Worm (Caenorhabditis elegans) whole organism, young adult: ENCODE data around the gene F54H12.5.

Experiments used
- F10E7.11 ChIP-seq: sonication (generic microtip); optimal IDR thresholded peaks from 2 replicates; lab custom pipeline; 2017; ENCODE audit warnings: mild to moderate bottlenecking, missing genetic modification characterization, moderate library complexity, missing compliant biosample characterization
- F23B12.7 ChIP-seq: sonication (generic microtip); optimal IDR thresholded peaks from 2 replicates; lab custom pipeline; 2017; ENCODE audit warnings: missing genetic modification characterization, mild to moderate bottlenecking, missing compliant biosample characterization, antibody characterized with exemption, moderate library complexity; ENCODE audit not compliant: insufficient read depth
- F57A8.1 ChIP-seq: fragments of 200-800 bp; sonication (Bioruptor generic); optimal IDR thresholded peaks from 2 replicates; lab custom pipeline; 2018; ENCODE audit warnings: mild to moderate bottlenecking, missing genetic modification characterization, moderate library complexity, missing compliant biosample characterization
- F57C9.4 ChIP-seq: sonication (generic microtip); optimal IDR thresholded peaks from 2 replicates; lab custom pipeline; 2017; ENCODE audit warnings: mild to moderate bottlenecking, missing genetic modification characterization, missing compliant biosample characterization
- K11D2.4 ChIP-seq: fragments of 200-800 bp; sonication (Bioruptor generic); IDR thresholded peaks from 2 replicates; pipeline ENCODE4 v1.3.6; 2022; ENCODE audit warnings: missing genetic modification reagents, missing genetic modification characterization, missing compliant biosample characterization
- Y53F4B.3 ChIP-seq: fragments of 200-800 bp; sonication (Bioruptor generic); IDR thresholded peaks from 2 replicates; pipeline ENCODE4 v1.3.6; 2022; ENCODE audit warnings: missing genetic modification reagents, missing genetic modification characterization, missing compliant biosample characterization
- Y79H2A.3 ChIP-seq: fragments of 200-800 bp; sonication (Bioruptor generic); conservative IDR thresholded peaks from 2 replicates; pipeline ENCODE4 v1.3.6; 2022; ENCODE audit warnings: missing genetic modification reagents, missing genetic modification characterization, missing compliant biosample characterization
- Y95B8A.8 ChIP-seq: fragments of 200-800 bp; sonication (Bioruptor generic); IDR thresholded peaks from 2 replicates; pipeline ENCODE4 v1.3.6; 2022; ENCODE audit warnings: missing genetic modification reagents, missing genetic modification characterization, missing compliant biosample characterization
- ZK185.1 ChIP-seq: sonication (generic microtip); optimal IDR thresholded peaks from 2 replicates; lab custom pipeline; 2016; ENCODE audit warnings: mild to moderate bottlenecking, missing genetic modification characterization, missing compliant biosample characterization; ENCODE audit not compliant: poor library complexity, severe bottlenecking
- akir-1 ChIP-seq: fragments of 200-800 bp; sonication (Bioruptor generic); optimal IDR thresholded peaks from 2 replicates; lab custom pipeline; 2018; ENCODE audit warnings: mild to moderate bottlenecking, missing genetic modification characterization, moderate library complexity, missing compliant biosample characterization
- ama-1 ChIP-seq, 3 experiments: fragments of 150-350 bp in 1 of 3; sonication (generic microtip) in 2 of 3; optimal IDR thresholded peaks; 2 replicates each; lab custom pipeline; 2014 to 2018; ENCODE audit warnings: missing biosample characterization in 2 of 3, missing genetic modification characterization in 2 of 3, missing genetic modification reagents in 2 of 3
- attf-6 ChIP-seq: fragments of 200-800 bp; sonication (Bioruptor generic); IDR thresholded peaks from 2 replicates; pipeline ENCODE4 v1.3.6; 2022; ENCODE audit warnings: missing genetic modification reagents, missing genetic modification characterization, missing compliant biosample characterization
- bed-2 ChIP-seq: fragments of 200-800 bp; sonication (Bioruptor generic); IDR thresholded peaks from 2 replicates; pipeline ENCODE4 v1.3.6; 2022; ENCODE audit warnings: missing genetic modification reagents, missing genetic modification characterization, missing compliant biosample characterization
- ccch-3 ChIP-seq: fragments of 200-800 bp; sonication (Bioruptor generic); optimal IDR thresholded peaks from 2 replicates; lab custom pipeline; 2018; ENCODE audit warnings: mild to moderate bottlenecking, missing genetic modification characterization, missing compliant biosample characterization
- cebp-1 ChIP-seq, 2 experiments: fragments of 200-800 bp in 1 of 2; sonication (Bioruptor generic) in 1 of 2; sonication (generic microtip) in 1 of 2; IDR thresholded peaks in 1 of 2; optimal IDR thresholded peaks in 1 of 2; 2 replicates each; pipeline versions ENCODE4 v1.3.6 to Lab custom; 2017 to 2022; ENCODE audit warnings: missing compliant biosample characterization in 2 of 2, missing genetic modification characterization in 2 of 2, mild to moderate bottlenecking in 1 of 2, missing genetic modification reagents in 1 of 2, moderate library complexity in 1 of 2
- cebp-2 ChIP-seq: fragments of 200-800 bp; sonication (Bioruptor generic); IDR thresholded peaks from 2 replicates; pipeline ENCODE4 v1.3.6; 2022; ENCODE audit warnings: missing genetic modification characterization, missing compliant biosample characterization
- ceh-27 ChIP-seq: fragments of 200-800 bp; sonication (Bioruptor generic); optimal IDR thresholded peaks from 2 replicates; lab custom pipeline; 2018; ENCODE audit warnings: mild to moderate bottlenecking, missing genetic modification characterization, moderate library complexity, missing compliant biosample characterization
- chd-7 ChIP-seq: sonication (generic microtip); optimal IDR thresholded peaks from 2 replicates; lab custom pipeline; 2016; ENCODE audit warnings: mild to moderate bottlenecking, missing genetic modification characterization, moderate library complexity, missing compliant biosample characterization
- die-1 ChIP-seq: sonication (generic microtip); optimal IDR thresholded peaks from 2 replicates; lab custom pipeline; 2016; ENCODE audit warnings: missing genotype, mild to moderate bottlenecking, missing genetic modification characterization, missing compliant biosample characterization
- dpl-1 ChIP-seq: fragments of 150-350 bp; optimal IDR thresholded peaks from 2 replicates; lab custom pipeline; 2014; ENCODE audit warnings: missing biosample characterization, missing genetic modification reagents, missing genetic modification characterization
- efl-1 ChIP-seq: fragments of 150-350 bp; optimal IDR thresholded peaks from 2 replicates; lab custom pipeline; 2014; ENCODE audit warnings: missing biosample characterization, missing genetic modification reagents, missing genetic modification characterization
- ekl-4 ChIP-seq: fragments of 200-800 bp; sonication (Bioruptor generic); IDR thresholded peaks from 2 replicates; pipeline ENCODE4 v1.3.6; 2022; ENCODE audit warnings: missing genetic modification reagents, missing genetic modification characterization, missing compliant biosample characterization
- him-1 ChIP-seq: sonication (generic microtip); optimal IDR thresholded peaks from 2 replicates; lab custom pipeline; 2016; ENCODE audit warnings: missing genotype, missing genetic modification reagents, missing genetic modification characterization, missing compliant biosample characterization
- hlh-12 ChIP-seq: sonication (generic microtip); optimal IDR thresholded peaks from 2 replicates; lab custom pipeline; 2016; ENCODE audit warnings: missing genetic modification characterization, missing compliant biosample characterization
- hmg-20 ChIP-seq: fragments of 200-800 bp; sonication (Bioruptor generic); IDR thresholded peaks from 2 replicates; pipeline ENCODE4 v1.3.6; 2022; ENCODE audit warnings: missing genetic modification reagents, missing genetic modification characterization, missing compliant biosample characterization
- hsf-1 ChIP-seq: fragments of 200-800 bp; sonication (Bioruptor generic); IDR thresholded peaks from 2 replicates; pipeline ENCODE4 v1.3.6; 2022; ENCODE audit warnings: missing genetic modification reagents, missing genetic modification characterization, missing compliant biosample characterization
- lag-1 ChIP-seq: fragments of 200-800 bp; sonication (Bioruptor generic); IDR thresholded peaks from 2 replicates; pipeline ENCODE4 v1.3.6; 2022; ENCODE audit warnings: missing genetic modification reagents, missing genetic modification characterization, missing compliant biosample characterization
- let-607 ChIP-seq, 2 experiments: fragments of 200-800 bp in 1 of 2; sonication (Bioruptor generic) in 1 of 2; sonication (generic microtip) in 1 of 2; optimal IDR thresholded peaks; 2 replicates each; lab custom pipeline; 2016 to 2018; ENCODE audit warnings: mild to moderate bottlenecking in 2 of 2, missing compliant biosample characterization in 2 of 2, missing genetic modification characterization in 2 of 2, moderate library complexity in 2 of 2, missing genotype in 1 of 2
- lin-26 ChIP-seq: fragments of 200-800 bp; sonication (Bioruptor generic); IDR thresholded peaks from 2 replicates; pipeline ENCODE4 v1.3.6; 2022; ENCODE audit warnings: missing genetic modification reagents, missing genetic modification characterization, missing compliant biosample characterization
- lin-40 ChIP-seq: sonication (generic microtip); optimal IDR thresholded peaks from 2 replicates; lab custom pipeline; 2016; ENCODE audit warnings: missing genetic modification characterization, mild to moderate bottlenecking, missing compliant biosample characterization, missing genotype, missing genetic modification reagents
- madf-3 ChIP-seq: fragments of 200-800 bp; sonication (Bioruptor generic); IDR thresholded peaks from 2 replicates; pipeline ENCODE4 v1.3.6; 2022; ENCODE audit warnings: missing genetic modification reagents, missing genetic modification characterization, missing compliant biosample characterization
- madf-8 ChIP-seq: fragments of 200-800 bp; sonication (Bioruptor generic); conservative IDR thresholded peaks from 2 replicates; pipeline ENCODE4 v1.3.6; 2022; ENCODE audit warnings: missing genetic modification reagents, missing genetic modification characterization, missing compliant biosample characterization
- mcd-1 ChIP-seq: fragments of 200-800 bp; sonication (Bioruptor generic); IDR thresholded peaks from 2 replicates; pipeline ENCODE4 v1.3.6; 2022; ENCODE audit warnings: missing genetic modification reagents, missing genetic modification characterization, missing compliant biosample characterization
- nfya-1 ChIP-seq: sonication (generic microtip); optimal IDR thresholded peaks from 2 replicates; lab custom pipeline; 2017; ENCODE audit warnings: antibody characterized with exemption, missing compliant biosample characterization, missing genetic modification characterization, borderline replicate concordance; ENCODE audit not compliant: insufficient read depth
- nfya-2 ChIP-seq: fragments of 200-800 bp; sonication (Bioruptor generic); IDR thresholded peaks from 2 replicates; pipeline ENCODE4 v1.3.6; 2022; ENCODE audit warnings: missing genetic modification reagents, missing genetic modification characterization, missing compliant biosample characterization
- nfyb-1 ChIP-seq: fragments of 200-800 bp; sonication (Bioruptor generic); IDR thresholded peaks from 2 replicates; pipeline ENCODE4 v1.3.6; 2022; ENCODE audit warnings: missing genetic modification reagents, missing genetic modification characterization, missing compliant biosample characterization
- nhr-90 ChIP-seq: sonication (generic microtip); optimal IDR thresholded peaks from 2 replicates; lab custom pipeline; 2016; ENCODE audit warnings: missing genotype, mild to moderate bottlenecking, missing genetic modification characterization, missing compliant biosample characterization
- pbrm-1 ChIP-seq: fragments of 200-800 bp; sonication (Bioruptor generic); IDR thresholded peaks from 2 replicates; pipeline ENCODE4 v1.3.6; 2022; ENCODE audit warnings: missing genetic modification reagents, missing genetic modification characterization, missing compliant biosample characterization
- sea-2 ChIP-seq: fragments of 200-800 bp; sonication (Bioruptor generic); IDR thresholded peaks from 2 replicates; pipeline ENCODE4 v1.3.6; 2022; ENCODE audit warnings: missing genetic modification characterization, missing compliant biosample characterization
- snpc-3.4 ChIP-seq: sonication (generic microtip); optimal IDR thresholded peaks from 2 replicates; lab custom pipeline; 2017; ENCODE audit warnings: missing genetic modification characterization, mild to moderate bottlenecking, missing compliant biosample characterization, antibody characterized with exemption, moderate library complexity, missing genotype, missing genetic modification reagents
- somi-1 ChIP-seq: fragments of 200-800 bp; sonication (Bioruptor generic); optimal IDR thresholded peaks from 2 replicates; lab custom pipeline; 2018; ENCODE audit warnings: mild to moderate bottlenecking, missing genetic modification characterization, missing compliant biosample characterization
- tbx-9 ChIP-seq: sonication (generic microtip); optimal IDR thresholded peaks from 2 replicates; lab custom pipeline; 2016; ENCODE audit warnings: borderline replicate concordance, missing genetic modification characterization, inconsistent platforms, missing compliant biosample characterization
- unc-130 ChIP-seq: sonication (generic microtip); optimal IDR thresholded peaks from 2 replicates; lab custom pipeline; 2016; ENCODE audit warnings: missing genetic modification reagents, missing genetic modification characterization, missing compliant biosample characterization
- unc-62 ChIP-seq: fragments of 150-350 bp; optimal IDR thresholded peaks from 2 replicates; lab custom pipeline; 2014; ENCODE audit warnings: missing biosample characterization, missing genetic modification reagents, missing genetic modification characterization
- zfh-2 ChIP-seq: fragments of 200-800 bp; sonication (Bioruptor generic); conservative IDR thresholded peaks from 2 replicates; pipeline ENCODE4 v1.3.6; 2022; ENCODE audit warnings: missing genetic modification reagents, missing genetic modification characterization, missing compliant biosample characterization
- ztf-18 ChIP-seq: sonication (generic microtip); optimal IDR thresholded peaks from 2 replicates; lab custom pipeline; 2016; ENCODE audit warnings: missing genotype, mild to moderate bottlenecking, missing genetic modification characterization, missing compliant biosample characterization
- ztf-25 ChIP-seq: fragments of 200-800 bp; sonication (Bioruptor generic); IDR thresholded peaks from 2 replicates; pipeline ENCODE4 v1.3.6; 2022; ENCODE audit warnings: missing genetic modification reagents, missing genetic modification characterization, missing compliant biosample characterization

F54H12.5 gene

ce11 chrIII:8020823-8021332 is 48.9 kb upstream of the F54H12.5 start, which contains the start of gene lin-36 (continued):
- TF ChIP-seq ZK185.1 (tag; lab: Kevin White, UChicago): peak; percentile 24
- TF ChIP-seq akir-1 (GFP tag; lab: Kevin White, UChicago): no peak
- TF ChIP-seq lin-40 (tag; lab: Kevin White, UChicago): no peak
- TF ChIP-seq madf-3: 0 out of 2 replicates have a peak, but pooled peaks have one; percentile 9
- TF ChIP-seq F23B12.7 (tag; lab: Kevin White, UChicago): peak; percentile 68
- no peak for TF ChIP-seq cebp-1 (GFP tag; IDR thresholded peaks at IDR 0.05; lab: Robert Waterston, UW)
- TF ChIP-seq cebp-1 (tag; optimal IDR thresholded peaks at IDR 0.05; lab: Kevin White, UChicago): peak; percentile 58
- peak; percentile 35 for TF ChIP-seq him-1 (tag; lab: Kevin White, UChicago)
- TF ChIP-seq tbx-9 (tag; lab: Kevin White, UChicago): no peak
- TF ChIP-seq hmg-20 (GFP tag; lab: Robert Waterston, UW): no peak
- TF ChIP-seq lin-26 (GFP tag; lab: Robert Waterston, UW): no peak
- TF ChIP-seq nfya-2 (GFP tag; lab: Robert Waterston, UW): no peak
- TF ChIP-seq Y53F4B.3: no peak
- peak; percentile 14 for TF ChIP-seq efl-1 (GFP tag; lab: Kevin White, UChicago)
- no peak for TF ChIP-seq ccch-3 (GFP tag; lab: Kevin White, UChicago)
- no peak for TF ChIP-seq nhr-90 (tag; lab: Kevin White, UChicago)
- TF ChIP-seq F57C9.4 (tag; lab: Kevin White, UChicago): no peak
- no peak for TF ChIP-seq nfyb-1 (GFP tag; lab: Robert Waterston, UW)
- TF ChIP-seq somi-1 (GFP tag; lab: Kevin White, UChicago): no peak
- peak; percentile 73 for TF ChIP-seq ceh-27 (GFP tag; lab: Kevin White, UChicago)
- no peak for TF ChIP-seq attf-6 (GFP tag; lab: Robert Waterston, UW)
- TF ChIP-seq unc-62 (GFP tag; lab: Kevin White, UChicago): no peak
- TF ChIP-seq cebp-2 (GFP tag; lab: Robert Waterston, UW): no peak
- no peak for TF ChIP-seq chd-7 (tag; lab: Kevin White, UChicago)
- TF ChIP-seq bed-2: no peak
- peak; percentile 46; the same call in 1 of the 2 replicates for TF ChIP-seq ekl-4
- TF ChIP-seq hsf-1 (GFP tag; lab: Robert Waterston, UW): no peak
- no peak for TF ChIP-seq Y79H2A.3 (GFP tag; lab: Robert Waterston, UW)
- TF ChIP-seq lag-1 (GFP tag; lab: Robert Waterston, UW): no peak
- no peak for TF ChIP-seq die-1 (tag; lab: Kevin White, UChicago)
- TF ChIP-seq ztf-25 (GFP tag; lab: Robert Waterston, UW): no peak
- peak; percentile 57; the same call in 1 of the 2 replicates for TF ChIP-seq pbrm-1 (GFP tag; lab: Robert Waterston, UW)
- no peak for TF ChIP-seq sea-2
- TF ChIP-seq unc-130 (GFP tag; lab: Kevin White, UChicago): no peak
- no peak for TF ChIP-seq F57A8.1 (GFP tag; lab: Kevin White, UChicago)
- peak; percentile 68 for TF ChIP-seq mcd-1 (GFP tag; lab: Robert Waterston, UW)
- TF ChIP-seq ama-1 (optimal IDR thresholded peaks at IDR 0.05; lab: Kevin White, UChicago): no peak
- TF ChIP-seq ama-1 (GFP tag; optimal IDR thresholded peaks at IDR 0.05; lab: Kevin White, UChicago): no peak
- no peak for TF ChIP-seq nfya-1
- TF ChIP-seq dpl-1 (GFP tag; lab: Kevin White, UChicago): peak; percentile 61
- peak; percentile 71 for TF ChIP-seq ztf-18
- TF ChIP-seq hlh-12 (tag; lab: Kevin White, UChicago): no peak
- no peak for TF ChIP-seq zfh-2
- TF ChIP-seq F10E7.11: no peak
- peak; percentile 59 to 63 for TF ChIP-seq let-607 (tag; optimal IDR thresholded peaks at IDR 0.05; lab: Kevin White, UChicago)
- TF ChIP-seq K11D2.4 (GFP tag; lab: Robert Waterston, UW): no peak
- TF ChIP-seq snpc-3.4: no peak
- no peak; the same call in 1 of the 2 replicates for TF ChIP-seq madf-8 (GFP tag; lab: Robert Waterston, UW)
- TF ChIP-seq Y95B8A.8: no peak
